Worm (Caenorhabditis elegans) whole organism, midembryonic: ENCODE measurements around the gene nspg-5.

Experiments used
- T22C8.4 ChIP-seq: fragments of 200-800 bp; sonication (Bioruptor generic); IDR thresholded peaks from 2 replicates; pipeline ENCODE4 v1.3.6; 2022; ENCODE audit warnings: missing genetic modification characterization, missing compliant biosample characterization
- cog-1 ChIP-seq: sonication (generic microtip); optimal IDR thresholded peaks from 2 replicates; lab custom pipeline; 2016; ENCODE audit warnings: missing genetic modification characterization, missing compliant biosample characterization
- flt-1 ChIP-seq: fragments of 200-800 bp; sonication (Bioruptor generic); IDR thresholded peaks from 2 replicates; pipeline ENCODE4 v1.3.6; 2022; ENCODE audit warnings: missing genetic modification characterization, missing compliant biosample characterization
- klf-2 ChIP-seq: fragments of 200-800 bp; sonication (Bioruptor generic); conservative IDR thresholded peaks from 2 replicates; pipeline ENCODE4 v1.3.6; 2022; ENCODE audit warnings: missing genetic modification reagents, missing genetic modification characterization, missing compliant biosample characterization
- med-1 ChIP-seq: sonication (generic microtip); optimal IDR thresholded peaks from 2 replicates; lab custom pipeline; 2017; ENCODE audit warnings: missing genetic modification characterization, mild to moderate bottlenecking, missing compliant biosample characterization, antibody characterized with exemption, missing genetic modification reagents; ENCODE audit not compliant: insufficient read depth
- ref-1 ChIP-seq: fragments of 200-800 bp; sonication (Bioruptor generic); conservative IDR thresholded peaks from 2 replicates; pipeline ENCODE4 v1.3.6; 2022; ENCODE audit warnings: missing genetic modification reagents, missing genetic modification characterization, missing compliant biosample characterization
- ztf-23 ChIP-seq: fragments of 200-800 bp; sonication (Bioruptor generic); IDR thresholded peaks from 2 replicates; pipeline ENCODE4 v1.3.6; 2022; ENCODE audit warnings: missing genetic modification reagents, missing genetic modification characterization, missing compliant biosample characterization

DNA sequence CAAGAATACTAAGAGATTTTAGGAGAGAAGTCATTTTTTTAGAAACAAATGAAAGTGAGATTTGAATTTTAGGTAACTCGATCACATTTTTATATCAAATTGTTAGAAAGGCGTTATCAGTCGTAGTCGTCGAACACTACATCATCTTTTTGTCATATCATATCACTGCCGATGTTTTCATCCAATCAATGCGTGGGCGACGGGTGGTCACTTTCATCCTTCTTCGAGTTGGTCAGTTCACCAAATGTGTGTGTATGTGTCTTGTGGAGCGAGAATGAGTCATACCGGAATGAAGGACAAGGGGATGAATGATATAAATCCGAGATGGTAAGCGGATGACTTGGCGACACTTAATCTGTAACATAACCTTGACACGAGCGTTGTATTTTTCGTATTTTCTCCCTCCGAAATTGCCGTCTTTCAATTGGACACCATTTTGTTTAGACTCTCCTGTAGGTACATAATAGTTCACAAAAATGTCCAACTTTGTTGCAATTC lies 35.3 kb upstream of the nspg-5 start, which contains the start of the genes Y41G9A.10 and Y41G9A.5:
- TF ChIP-seq flt-1 (GFP tag; lab: Robert Waterston, UW): no peak
- no peak for TF ChIP-seq med-1 (GFP tag; lab: Kevin White, UChicago)
- no peak for TF ChIP-seq ztf-23
- TF ChIP-seq klf-2: no peak
- no peak for TF ChIP-seq cog-1 (tag; lab: Kevin White, UChicago)
- no peak for TF ChIP-seq ref-1 (GFP tag; lab: Robert Waterston, UW)
- no peak for TF ChIP-seq T22C8.4 (GFP tag; lab: Robert Waterston, UW)
